Worm (Caenorhabditis elegans): ENCODE measurements around the gene fig-1.

DNA sequence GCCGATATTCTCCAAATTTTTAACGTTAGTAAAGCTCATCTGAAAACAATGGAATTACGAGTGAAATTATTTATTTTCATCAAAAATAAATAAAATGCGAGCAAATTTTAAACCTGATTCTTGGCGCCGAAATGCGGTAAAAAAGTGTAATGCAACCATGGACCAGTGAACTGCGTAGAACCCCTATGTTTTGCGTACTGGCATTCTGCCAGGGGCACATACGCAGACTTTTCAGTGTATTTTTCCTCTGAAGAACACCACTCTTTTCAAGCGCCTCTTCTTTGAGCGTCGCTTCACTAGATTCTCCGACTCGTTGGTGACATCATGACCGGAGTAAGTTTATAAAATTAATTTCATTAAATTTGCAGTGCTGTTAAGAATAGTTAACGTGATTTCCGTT, 15.5 kb downstream of the fig-1 start, which contains the start of the genes ctf-4 and eef-1G:
- TF ChIP-seq mxl-3 (GFP tag; optimal IDR thresholded peaks at IDR 0.05) (peak; percentile 87), set-16 (GFP tag; IDR thresholded peaks at IDR 0.05) (peak; percentile 31), Y75B8A.6 (GFP tag; IDR thresholded peaks at IDR 0.05) (peak; percentile 73; the same call in 1 of the 2 replicates), nhr-77 (tag; optimal IDR thresholded peaks at IDR 0.05) (peak; percentile 98), unc-62 (GFP tag; optimal IDR thresholded peaks at IDR 0.05 in 1 of 2) (peak in 1 of 2 experiments; percentile 97), unc-62 (tag; optimal IDR thresholded peaks at IDR 0.05) (no peak), ceh-62 (tag; optimal IDR thresholded peaks at IDR 0.05) (no peak), mdl-1 (tag; optimal IDR thresholded peaks at IDR 0.05) (peak in 1 of 2 experiments; percentile 76), F26F4.8 (GFP tag; conservative IDR thresholded peaks at IDR 0.05) (no peak), lin-38 (GFP tag; IDR thresholded peaks at IDR 0.05) (peak; percentile 99), ztf-11 (tag; optimal IDR thresholded peaks at IDR 0.05) (no peak)

All from whole organism, L4 larva.